Fruit fly (Drosophila melanogaster): Measurements from ENCODE around the gene ex.

DNA sequence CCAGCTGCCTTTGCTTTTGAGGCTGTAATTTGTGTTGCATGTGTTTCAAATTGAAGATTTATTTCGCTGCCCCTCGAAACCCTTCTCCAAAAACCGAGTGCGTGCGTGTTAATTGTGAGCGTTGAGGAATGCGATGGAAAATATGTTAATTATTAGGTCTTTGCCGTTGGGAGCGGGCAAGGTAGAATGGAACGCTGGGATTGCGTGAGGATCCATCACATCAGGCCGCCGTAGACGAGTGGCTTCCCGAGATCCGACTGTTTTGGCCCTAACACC is 10.4 kb downstream of the ex start:
- TF ChIP-seq Sin3A (optimal IDR thresholded peaks at IDR 0.05) (no peak), Myc (optimal IDR thresholded peaks at IDR 0.05) (no peak), psq (optimal IDR thresholded peaks at IDR 0.05) (no peak)
